Worm (Caenorhabditis elegans) whole organism, L4 larva: Measurements from ENCODE around the gene nasp-1.

Source experiments
- F10B5.3 ChIP-seq: sonication (generic microtip); optimal IDR thresholded peaks from 2 replicates; lab custom pipeline; 2016; ENCODE audit warnings: mild to moderate bottlenecking, missing genetic modification characterization, missing compliant biosample characterization
- Y48G9A.11 ChIP-seq: fragments of 200-800 bp; sonication (Bioruptor generic); IDR thresholded peaks from 2 replicates; pipeline ENCODE4 v1.3.6; 2022; ENCODE audit warnings: missing genetic modification reagents, missing genetic modification characterization, missing compliant biosample characterization
- ama-1 ChIP-seq: fragments of 150-350 bp; optimal IDR thresholded peaks from 2 replicates; lab custom pipeline; 2014; ENCODE audit warnings: inconsistent platforms, mixed read lengths
- ceh-82 ChIP-seq: sonication (generic microtip); optimal IDR thresholded peaks from 2 replicates; lab custom pipeline; 2017; ENCODE audit warnings: missing biosample characterization, missing genetic modification characterization
- dmd-8 ChIP-seq: fragments of 200-800 bp; sonication (Bioruptor generic); IDR thresholded peaks from 2 replicates; pipeline ENCODE4 v1.3.6; 2022; ENCODE audit warnings: missing genetic modification characterization, missing compliant biosample characterization
- dve-1 ChIP-seq: sonication (generic microtip); optimal IDR thresholded peaks from 2 replicates; lab custom pipeline; 2017; ENCODE audit warnings: antibody characterized with exemption, mild to moderate bottlenecking, missing genetic modification characterization, missing compliant biosample characterization; ENCODE audit not compliant: insufficient read depth
- egl-27 ChIP-seq: sonication (generic microtip); optimal IDR thresholded peaks from 3 replicates; lab custom pipeline; 2017; ENCODE audit warnings: missing biosample characterization, missing genetic modification reagents, missing genetic modification characterization
- hlh-11 ChIP-seq: fragments of 200-800 bp; sonication (Bioruptor generic); optimal IDR thresholded peaks from 2 replicates; lab custom pipeline; 2018; ENCODE audit warnings: mild to moderate bottlenecking, missing genetic modification characterization, missing compliant biosample characterization
- jun-1 ChIP-seq: fragments of 150-350 bp; optimal IDR thresholded peaks from 2 replicates; lab custom pipeline; 2014; ENCODE audit warnings: missing biosample characterization, missing genetic modification reagents, missing genetic modification characterization
- mep-1 ChIP-seq: fragments of 150-350 bp; sonication (generic microtip); optimal IDR thresholded peaks from 3 replicates; lab custom pipeline; 2014; ENCODE audit warnings: missing biosample characterization, missing genetic modification characterization
- nhr-48 ChIP-seq: sonication (generic microtip); optimal IDR thresholded peaks from 2 replicates; lab custom pipeline; 2016; ENCODE audit warnings: mild to moderate bottlenecking, missing genetic modification characterization, missing compliant biosample characterization
- snpc-4 ChIP-seq: fragments of 150-350 bp; optimal IDR thresholded peaks from 2 replicates; lab custom pipeline; 2014; ENCODE audit warnings: missing biosample characterization, missing genetic modification characterization
- unc-130 ChIP-seq: sonication (generic microtip); optimal IDR thresholded peaks from 2 replicates; lab custom pipeline; 2016; ENCODE audit warnings: missing genetic modification reagents, missing genetic modification characterization, missing compliant biosample characterization
- unc-39 ChIP-seq: sonication (generic microtip); optimal IDR thresholded peaks from 2 replicates; lab custom pipeline; 2017; ENCODE audit warnings: missing biosample characterization, missing genetic modification characterization

DNA sequence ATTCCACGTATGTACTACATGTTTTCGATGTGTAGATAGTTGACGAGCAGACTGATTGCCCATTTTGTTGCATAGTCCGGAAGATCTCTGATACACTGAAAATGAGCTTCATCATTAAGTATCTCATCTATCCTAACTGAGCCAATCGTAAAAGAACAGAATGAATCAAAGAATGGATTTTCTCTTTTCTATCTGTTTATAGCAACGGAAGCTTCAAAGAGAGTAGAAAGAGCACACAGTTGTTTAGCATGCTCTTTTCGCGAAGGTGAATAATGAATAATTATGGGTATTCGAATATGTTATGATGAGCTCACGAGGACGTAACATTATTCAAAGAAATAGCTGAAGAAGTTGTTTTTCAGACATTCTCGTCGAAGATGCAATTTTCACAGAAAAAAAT, 4.7 kb downstream of the nasp-1 start, which contains the start of gene glb-4:
- TF ChIP-seq egl-27 (tag; lab: Kevin White, UChicago) (no peak), mep-1 (tag; lab: Kevin White, UChicago) (no peak), dmd-8 (no peak), ceh-82 (tag; lab: Kevin White, UChicago) (no peak), ama-1 (lab: Kevin White, UChicago) (no peak), Y48G9A.11 (no peak), hlh-11 (tag; lab: Kevin White, UChicago) (no peak), nhr-48 (tag; lab: Kevin White, UChicago) (no peak), dve-1 (tag; lab: Kevin White, UChicago) (no peak), unc-130 (GFP tag; lab: Kevin White, UChicago) (no peak), jun-1 (tag; lab: Kevin White, UChicago) (no peak), F10B5.3 (no peak), unc-39 (tag; lab: Kevin White, UChicago) (no peak), snpc-4 (tag; lab: Kevin White, UChicago) (no peak)
